Fruit fly (Drosophila melanogaster): ENCODE results near the gene B4.

dm6 chr2L:13540704-13541103 lies 8.4 kb downstream of the B4 start, which contains the start of gene CG16852:
- TF ChIP-seq net (GFP tag; optimal IDR thresholded peaks at IDR 0.05), result no peak
- no peak for TF ChIP-seq Smox (GFP tag; optimal IDR thresholded peaks at IDR 0.05)
- no peak for TF ChIP-seq CG6854 (GFP tag; optimal IDR thresholded peaks at IDR 0.05)
- no peak for TF ChIP-seq CG1621 (tag; optimal IDR thresholded peaks at IDR 0.05)
- no peak for TF ChIP-seq Gug (GFP tag; IDR thresholded peaks at IDR 0.05)
- no peak for TF ChIP-seq Sox14 (GFP tag; optimal IDR thresholded peaks at IDR 0.05)
- TF ChIP-seq Ets96B (tag; optimal IDR thresholded peaks at IDR 0.05), result no peak
- TF ChIP-seq Eip78C (GFP tag), result no peak
